Fruit fly (Drosophila melanogaster): ENCODE results near the gene CG31446.

CG31446 gene

dm6 chr3R:15692786-15693185, at the start of gene CG31446:
TSS of gene CG31446 (plus strand) at chr3R:15693086.
- no peak for TF ChIP-seq h (optimal IDR thresholded peaks at IDR 0.05)
- TF ChIP-seq psq (optimal IDR thresholded peaks at IDR 0.05), result no peak
- TF ChIP-seq insv (optimal IDR thresholded peaks at IDR 0.05), result no peak
- no peak for TF ChIP-seq Myc (optimal IDR thresholded peaks at IDR 0.05)
- no peak for TF ChIP-seq Sin3A (optimal IDR thresholded peaks at IDR 0.05)
- no peak for TF ChIP-seq ttk (optimal IDR thresholded peaks at IDR 0.05)

DNA sequence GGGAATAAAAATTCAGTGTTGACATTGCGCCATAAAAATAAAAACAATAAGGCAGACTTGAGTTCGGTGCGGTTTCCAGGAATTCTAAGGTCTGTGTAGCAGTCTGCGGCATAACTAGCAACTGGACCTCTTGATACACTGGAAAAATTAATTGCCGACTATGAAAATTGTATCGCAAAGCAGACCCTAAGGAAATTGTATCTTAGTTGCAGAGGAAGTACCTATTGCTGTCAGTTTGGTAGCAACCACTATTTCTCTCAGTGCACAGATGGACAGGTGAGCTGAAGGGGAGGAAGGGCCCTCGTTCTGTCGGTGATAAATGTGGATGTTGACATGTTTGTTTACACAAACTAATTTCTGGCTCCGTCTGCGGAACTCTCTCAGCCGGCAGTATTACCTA, 48.2 kb upstream of the CG31446 start:
- TF ChIP-seq insv (optimal IDR thresholded peaks at IDR 0.05), result no peak
- no peak for TF ChIP-seq Myc (optimal IDR thresholded peaks at IDR 0.05)
- no peak for TF ChIP-seq psq (optimal IDR thresholded peaks at IDR 0.05)
- no peak for TF ChIP-seq Sin3A (optimal IDR thresholded peaks at IDR 0.05)
- TF ChIP-seq h (optimal IDR thresholded peaks at IDR 0.05), result no peak
- no peak for TF ChIP-seq ttk (optimal IDR thresholded peaks at IDR 0.05)

dm6 chr3R:15646899-15647443, 45.9 kb upstream of the CG31446 start:
- TF ChIP-seq h (optimal IDR thresholded peaks at IDR 0.05) (no peak), insv (optimal IDR thresholded peaks at IDR 0.05) (no peak), ttk (optimal IDR thresholded peaks at IDR 0.05) (no peak), psq (optimal IDR thresholded peaks at IDR 0.05) (no peak), Sin3A (optimal IDR thresholded peaks at IDR 0.05) (no peak), Myc (optimal IDR thresholded peaks at IDR 0.05) (no peak)

DNA sequence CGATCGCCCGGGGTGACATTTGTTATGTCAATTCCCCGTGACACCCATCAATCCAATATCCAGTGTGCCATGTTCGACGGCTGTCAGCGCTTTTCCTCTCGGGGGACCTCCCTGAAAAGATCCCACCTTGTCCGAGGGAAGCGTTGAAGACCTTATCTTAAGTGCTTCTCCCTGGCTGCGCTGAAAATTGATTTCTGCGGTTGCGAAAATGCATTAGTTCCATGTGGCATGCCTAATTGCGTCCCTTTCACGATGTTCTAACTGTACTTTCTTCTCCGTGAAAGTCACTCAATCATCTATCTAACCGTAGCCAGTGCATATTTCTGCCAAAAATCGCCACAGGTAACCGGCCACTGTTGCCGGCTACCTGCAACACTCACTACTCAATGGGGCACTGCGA, 44.0 kb upstream of the CG31446 start:
- TF ChIP-seq Sin3A (optimal IDR thresholded peaks at IDR 0.05), result no peak
- TF ChIP-seq ttk (optimal IDR thresholded peaks at IDR 0.05), result no peak
- TF ChIP-seq Myc (optimal IDR thresholded peaks at IDR 0.05), result no peak
- TF ChIP-seq h (optimal IDR thresholded peaks at IDR 0.05), result no peak
- no peak for TF ChIP-seq insv (optimal IDR thresholded peaks at IDR 0.05)
- TF ChIP-seq psq (optimal IDR thresholded peaks at IDR 0.05), result no peak

- TF ChIP-seq ttk (optimal IDR thresholded peaks at IDR 0.05), result no peak
- TF ChIP-seq psq (optimal IDR thresholded peaks at IDR 0.05), result no peak
- TF ChIP-seq Myc (optimal IDR thresholded peaks at IDR 0.05), result no peak
- TF ChIP-seq Sin3A (optimal IDR thresholded peaks at IDR 0.05), result no peak
- no peak for TF ChIP-seq insv (optimal IDR thresholded peaks at IDR 0.05)
- no peak for TF ChIP-seq h (optimal IDR thresholded peaks at IDR 0.05)
Measured at dm6 chr3R:15650250-15650649, 42.6 kb upstream of the CG31446 start.

- no peak for TF ChIP-seq insv (optimal IDR thresholded peaks at IDR 0.05)
- no peak for TF ChIP-seq psq (optimal IDR thresholded peaks at IDR 0.05)
- TF ChIP-seq h (optimal IDR thresholded peaks at IDR 0.05), result no peak
- TF ChIP-seq Myc (optimal IDR thresholded peaks at IDR 0.05), result no peak
- no peak for TF ChIP-seq Sin3A (optimal IDR thresholded peaks at IDR 0.05)
- TF ChIP-seq ttk (optimal IDR thresholded peaks at IDR 0.05), result no peak
Measured at dm6 chr3R:15650669-15651068, 42.2 kb upstream of the CG31446 start.

- TF ChIP-seq psq (optimal IDR thresholded peaks at IDR 0.05) (no peak), Myc (optimal IDR thresholded peaks at IDR 0.05) (no peak), Sin3A (optimal IDR thresholded peaks at IDR 0.05) (no peak), h (optimal IDR thresholded peaks at IDR 0.05) (no peak), ttk (optimal IDR thresholded peaks at IDR 0.05) (no peak), insv (optimal IDR thresholded peaks at IDR 0.05) (no peak)
Measured at dm6 chr3R:15651770-15652410, 41.0 kb upstream of the CG31446 start.

DNA sequence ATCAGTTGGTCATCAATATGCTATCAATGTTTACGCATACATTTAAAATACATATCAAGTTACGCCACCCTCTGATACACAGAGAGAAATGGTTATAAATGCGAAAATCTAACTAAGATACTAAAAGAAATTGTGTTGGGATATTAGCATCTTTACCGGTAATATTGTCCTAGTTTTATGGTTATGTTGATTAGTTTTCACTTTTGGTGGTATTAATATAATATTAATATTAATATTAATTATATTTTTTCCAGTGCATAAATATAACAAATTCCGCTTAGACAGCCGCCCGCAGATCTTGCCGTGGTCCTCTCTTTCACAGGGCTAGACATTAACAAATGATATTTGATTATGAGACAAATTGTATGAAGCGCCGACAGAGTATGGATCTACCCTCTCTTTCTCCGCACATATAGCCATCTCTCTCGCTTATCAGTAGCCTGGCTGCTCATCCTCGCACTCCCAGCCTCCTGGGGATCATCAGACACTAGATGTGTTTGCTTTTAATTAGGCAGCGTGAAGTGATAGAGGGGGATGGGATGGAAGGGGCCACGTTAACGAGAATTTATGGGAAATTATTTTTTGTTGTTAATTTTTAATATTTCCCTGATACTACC, 40.1 kb upstream of the CG31446 start:
- no peak for TF ChIP-seq psq (optimal IDR thresholded peaks at IDR 0.05)

- TF ChIP-seq psq (optimal IDR thresholded peaks at IDR 0.05) (no peak), ttk (optimal IDR thresholded peaks at IDR 0.05) (no peak), Myc (optimal IDR thresholded peaks at IDR 0.05) (no peak), insv (optimal IDR thresholded peaks at IDR 0.05) (no peak), h (optimal IDR thresholded peaks at IDR 0.05) (no peak), Sin3A (optimal IDR thresholded peaks at IDR 0.05) (no peak)
Measured at dm6 chr3R:15653768-15654387, 39.0 kb upstream of the CG31446 start.

DNA sequence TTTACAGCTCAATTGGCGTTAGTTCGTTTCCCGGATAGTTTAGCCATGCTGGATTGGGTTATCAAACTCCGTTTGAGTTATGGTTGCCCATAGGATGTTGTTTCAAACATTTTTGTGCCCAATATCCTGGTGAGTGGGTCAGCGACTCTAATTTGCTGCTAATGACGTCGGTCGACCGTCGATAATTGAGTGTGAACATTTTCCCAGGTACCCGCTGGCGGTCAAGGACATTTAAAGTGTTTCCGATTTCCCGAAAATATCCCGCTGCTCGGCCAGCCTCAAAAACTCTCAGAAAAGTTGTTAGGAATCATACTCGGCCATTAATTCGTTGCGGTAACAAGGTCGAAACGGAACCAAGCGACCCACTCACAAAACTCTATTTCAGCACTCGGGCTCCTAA, 38.0 kb upstream of the CG31446 start:
- TF ChIP-seq ttk (optimal IDR thresholded peaks at IDR 0.05), result no peak
- no peak for TF ChIP-seq insv (optimal IDR thresholded peaks at IDR 0.05)
- TF ChIP-seq Sin3A (optimal IDR thresholded peaks at IDR 0.05), result no peak
- TF ChIP-seq h (optimal IDR thresholded peaks at IDR 0.05), result no peak
- TF ChIP-seq Myc (optimal IDR thresholded peaks at IDR 0.05), result no peak
- no peak for TF ChIP-seq psq (optimal IDR thresholded peaks at IDR 0.05)

DNA sequence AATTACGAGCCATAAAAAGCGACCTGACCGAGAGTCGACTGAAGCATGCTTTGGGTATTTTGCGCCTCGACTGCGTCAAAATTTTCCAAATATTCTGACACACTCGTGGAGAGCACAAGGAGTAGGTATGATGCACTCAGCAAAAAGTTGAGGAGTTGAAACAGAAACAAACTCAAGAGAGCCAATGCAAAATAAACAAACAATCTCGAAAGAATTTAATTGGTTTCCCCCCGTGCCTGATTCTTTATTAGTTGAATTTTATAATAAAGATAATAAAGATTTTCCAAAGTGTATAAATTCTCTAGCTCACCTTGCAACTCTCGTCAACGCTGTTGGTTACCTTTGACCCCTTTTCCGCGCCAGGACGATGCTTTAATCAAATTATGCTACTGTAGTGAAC, 37.5 kb upstream of the CG31446 start:
- TF ChIP-seq Sin3A (optimal IDR thresholded peaks at IDR 0.05) (no peak), Myc (optimal IDR thresholded peaks at IDR 0.05) (no peak), psq (optimal IDR thresholded peaks at IDR 0.05) (no peak), h (optimal IDR thresholded peaks at IDR 0.05) (no peak), insv (optimal IDR thresholded peaks at IDR 0.05) (no peak), ttk (optimal IDR thresholded peaks at IDR 0.05) (no peak)

DNA sequence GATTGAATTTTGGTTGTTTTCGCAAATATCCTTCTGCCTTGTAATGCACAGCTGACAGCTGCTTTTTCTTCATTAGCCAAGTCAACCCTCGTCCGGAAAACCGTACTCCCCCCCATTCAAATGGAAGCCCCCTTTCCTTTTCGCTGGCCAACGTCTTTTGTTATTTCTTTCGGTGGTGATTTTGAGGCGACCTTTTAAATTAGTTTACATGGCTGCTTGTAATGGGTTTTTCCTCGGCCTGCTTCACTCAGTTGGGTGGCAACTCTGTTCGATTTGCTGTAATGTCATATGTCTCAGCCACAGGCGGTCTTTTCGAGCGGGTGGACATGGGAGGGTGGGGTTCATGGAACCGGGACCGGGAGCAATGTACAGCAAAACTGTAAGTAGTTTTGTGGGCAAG, 32.4 kb upstream of the CG31446 start:
- TF ChIP-seq Myc (optimal IDR thresholded peaks at IDR 0.05), result no peak
- no peak for TF ChIP-seq psq (optimal IDR thresholded peaks at IDR 0.05)
- no peak for TF ChIP-seq insv (optimal IDR thresholded peaks at IDR 0.05)
- no peak for TF ChIP-seq ttk (optimal IDR thresholded peaks at IDR 0.05)
- TF ChIP-seq Sin3A (optimal IDR thresholded peaks at IDR 0.05), result no peak
